Worm (Caenorhabditis elegans): ENCODE measurements around the gene acl-3.

acl-3 gene

DNA sequence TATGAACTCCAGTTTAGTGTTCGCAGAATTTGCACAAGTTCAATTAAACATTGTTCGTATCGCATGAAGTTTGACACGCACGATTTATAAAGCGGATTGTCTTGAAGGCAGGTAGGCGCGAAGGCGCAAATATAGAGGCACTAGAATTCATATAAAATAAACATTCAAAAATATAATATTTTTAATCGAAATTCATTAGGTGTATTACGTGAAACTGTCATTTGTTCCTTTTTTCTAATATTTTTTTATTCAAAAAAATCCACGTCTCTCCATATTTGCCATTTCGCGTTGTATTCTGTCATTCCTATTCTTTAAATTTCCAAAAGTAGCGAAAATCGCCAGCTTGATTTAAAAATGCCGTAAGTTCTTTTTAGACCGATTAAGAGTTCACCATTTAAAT, 10.0 kb downstream of the acl-3 start, which contains the start of gene ZK809.1:
Gene ZK809.1 (plus strand): TSS at position 301 of the 400 bp plus-strand sequence.
- TF ChIP-seq daf-16 (GFP tag; optimal IDR thresholded peaks at IDR 0.05) (no peak), daf-16 (tag; optimal IDR thresholded peaks at IDR 0.05) (no peak), rbr-2 (tag; optimal IDR thresholded peaks at IDR 0.05) (no peak), ceh-82 (tag; optimal IDR thresholded peaks at IDR 0.05) (no peak), set-16 (GFP tag; IDR thresholded peaks at IDR 0.05) (no peak), lim-7 (GFP tag; IDR thresholded peaks at IDR 0.05) (no peak), T20F7.1 (GFP tag; optimal IDR thresholded peaks at IDR 0.05) (no peak), ZK337.2 (GFP tag; IDR thresholded peaks at IDR 0.05) (no peak), nhr-10 (tag; optimal IDR thresholded peaks at IDR 0.05) (no peak)

ce11 chrIV:11640915-11641314, 10.9 kb downstream of the acl-3 start, which contains the start of gene ttr-50:
ttr-50 (minus strand) TSS chrIV:11641015.
- TF ChIP-seq nhr-6 (tag; optimal IDR thresholded peaks at IDR 0.05) (no peak), arid-1 (GFP tag; conservative IDR thresholded peaks at IDR 0.05) (no peak), saeg-2 (GFP tag; IDR thresholded peaks at IDR 0.05) (no peak), ceh-62 (tag; optimal IDR thresholded peaks at IDR 0.05) (no peak), hlh-30 (tag; optimal IDR thresholded peaks at IDR 0.05; ENCODE audit: insufficient read depth) (no peak), daf-12 (tag; optimal IDR thresholded peaks at IDR 0.05) (no peak), R02D3.7 (tag; optimal IDR thresholded peaks at IDR 0.05) (no peak), F44E2.7 (GFP tag; IDR thresholded peaks at IDR 0.05) (no peak), F37D6.2 (tag; optimal IDR thresholded peaks at IDR 0.05) (no peak), dve-1 (tag; optimal IDR thresholded peaks at IDR 0.05; ENCODE audit: insufficient read depth) (no peak)

ce11 chrIV:11638016-11638415, 13.8 kb downstream of the acl-3 start, which contains the start of gene rbm-17:
rbm-17 (plus strand) TSS chrIV:11638316.
- TF ChIP-seq lsy-2 (tag; optimal IDR thresholded peaks at IDR 0.05) (peak in 1 of 2 experiments; percentile 9), lin-39 (tag; optimal IDR thresholded peaks at IDR 0.05) (no peak), dpl-1 (GFP tag; optimal IDR thresholded peaks at IDR 0.05) (no peak), unc-62 (GFP tag; optimal IDR thresholded peaks at IDR 0.05 in 1 of 2) (peak in 1 of 2 experiments; percentile 1), unc-62 (tag; optimal IDR thresholded peaks at IDR 0.05) (no peak), aha-1 (tag) (peak; percentile 43)

- TF ChIP-seq hmg-1.1 (GFP tag; IDR thresholded peaks at IDR 0.05): 0 out of 2 replicates have a peak, but pooled peaks have one; percentile 24
- TF ChIP-seq aha-1 (tag): peak; percentile 62
- TF ChIP-seq lsy-2 (tag; optimal IDR thresholded peaks at IDR 0.05): peak in 1 of 2 experiments; percentile 38
- no peak for TF ChIP-seq attf-4 (tag; optimal IDR thresholded peaks at IDR 0.05)
- no peak for TF ChIP-seq nhr-102 (tag; optimal IDR thresholded peaks at IDR 0.05)
- peak; percentile 72 for TF ChIP-seq nhr-28 (tag; optimal IDR thresholded peaks at IDR 0.05)
- no peak for TF ChIP-seq nhr-42 (GFP tag; IDR thresholded peaks at IDR 0.05)
- TF ChIP-seq zip-11 (GFP tag; IDR thresholded peaks at IDR 0.05): no peak
- TF ChIP-seq hlh-30 (tag; optimal IDR thresholded peaks at IDR 0.05; ENCODE audit: insufficient read depth): peak; percentile 96
- peak; percentile 83 for TF ChIP-seq dve-1 (tag; optimal IDR thresholded peaks at IDR 0.05; ENCODE audit: insufficient read depth)
- no peak for TF ChIP-seq egl-27 (tag; optimal IDR thresholded peaks at IDR 0.05)
- no peak for TF ChIP-seq Y75B8A.6 (GFP tag; IDR thresholded peaks at IDR 0.05)
- no peak for TF ChIP-seq ceh-44 (GFP tag; IDR thresholded peaks at IDR 0.05)
- no peak for TF ChIP-seq nhr-77 (tag; optimal IDR thresholded peaks at IDR 0.05)
- no peak for TF ChIP-seq spr-3 (GFP tag; optimal IDR thresholded peaks at IDR 0.05)
- no peak for TF ChIP-seq jun-1 (tag; optimal IDR thresholded peaks at IDR 0.05)
- TF ChIP-seq mep-1 (tag; optimal IDR thresholded peaks at IDR 0.05): peak; percentile 30
- TF ChIP-seq nhr-11 (tag; optimal IDR thresholded peaks at IDR 0.05): peak; percentile 37
- no peak for TF ChIP-seq dmd-8 (GFP tag; IDR thresholded peaks at IDR 0.05)
- no peak for TF ChIP-seq egl-43 (GFP tag; IDR thresholded peaks at IDR 0.05)
- TF ChIP-seq mdl-1 (tag; optimal IDR thresholded peaks at IDR 0.05): peak in 1 of 2 experiments; percentile 64
- TF ChIP-seq ceh-62 (tag; optimal IDR thresholded peaks at IDR 0.05): no peak
- TF ChIP-seq arid-1 (GFP tag; conservative IDR thresholded peaks at IDR 0.05): no peak
- peak; percentile 74 for TF ChIP-seq hlh-11 (tag; optimal IDR thresholded peaks at IDR 0.05)
- no peak for TF ChIP-seq ceh-82 (tag; optimal IDR thresholded peaks at IDR 0.05)
- TF ChIP-seq daf-16 (GFP tag; optimal IDR thresholded peaks at IDR 0.05): peak in 1 of 2 experiments; percentile 2
- TF ChIP-seq daf-16 (tag; optimal IDR thresholded peaks at IDR 0.05): no peak
- no peak for TF ChIP-seq nhr-76 (tag; optimal IDR thresholded peaks at IDR 0.05)
- TF ChIP-seq unc-130 (GFP tag; optimal IDR thresholded peaks at IDR 0.05): no peak
Measured at ce11 chrIV:11636409-11636723, 15.5 kb downstream of the acl-3 start, which contains the start of gene F58B3.6. F58B3.6 (plus strand) TSS chrIV:11636648.

Data from whole organism, L4 larva.